Worm (Caenorhabditis elegans) whole organism, L1 larva: ENCODE results near the gene unc-79.

Experiments used
- C04F5.9 ChIP-seq: sonication (generic microtip); optimal IDR thresholded peaks from 2 replicates; lab custom pipeline; 2016; ENCODE audit warnings: missing genetic modification characterization, missing compliant biosample characterization
- C16A3.4 ChIP-seq: fragments of 150-350 bp; optimal IDR thresholded peaks from 2 replicates; lab custom pipeline; 2014; ENCODE audit warnings: missing biosample characterization, missing genetic modification characterization
- C34B4.2 ChIP-seq: sonication (generic microtip); optimal IDR thresholded peaks from 2 replicates; lab custom pipeline; 2017; ENCODE audit warnings: mild to moderate bottlenecking, missing genetic modification characterization, missing compliant biosample characterization
- aha-1 ChIP-seq: fragments of 150-350 bp; optimal IDR thresholded peaks from 2 replicates; lab custom pipeline; 2014; ENCODE audit warnings: missing biosample characterization, missing genetic modification characterization
- alr-1 ChIP-seq: fragments of 200-800 bp; sonication (Bioruptor generic); optimal IDR thresholded peaks from 2 replicates; lab custom pipeline; 2018; ENCODE audit warnings: borderline replicate concordance, mild to moderate bottlenecking, missing genetic modification characterization, missing compliant biosample characterization
- aly-2 ChIP-seq: fragments of 150-350 bp; optimal IDR thresholded peaks from 2 replicates; lab custom pipeline; 2014; ENCODE audit warnings: missing biosample characterization, missing genetic modification characterization
- ceh-63 ChIP-seq: fragments of 200-800 bp; sonication (Bioruptor generic); optimal IDR thresholded peaks from 2 replicates; lab custom pipeline; 2018; ENCODE audit warnings: mild to moderate bottlenecking, missing genetic modification characterization, missing compliant biosample characterization
- ceh-8 ChIP-seq: fragments of 200-800 bp; sonication (Bioruptor generic); optimal IDR thresholded peaks from 2 replicates; lab custom pipeline; 2018; ENCODE audit warnings: mild to moderate bottlenecking, missing genetic modification characterization, moderate library complexity, missing compliant biosample characterization
- ceh-88 ChIP-seq: fragments of 200-800 bp; sonication (Bioruptor generic); IDR thresholded peaks from 2 replicates; pipeline ENCODE4 v1.3.6; 2022; ENCODE audit warnings: missing genetic modification characterization, missing compliant biosample characterization
- ceh-90 ChIP-seq: sonication (generic microtip); optimal IDR thresholded peaks from 2 replicates; lab custom pipeline; 2016; ENCODE audit warnings: missing genetic modification characterization, missing compliant biosample characterization
- ces-1 ChIP-seq: fragments of 150-350 bp; optimal IDR thresholded peaks from 2 replicates; lab custom pipeline; 2014; ENCODE audit warnings: missing biosample characterization, missing genetic modification reagents, missing genetic modification characterization
- dsc-1 ChIP-seq: sonication (generic microtip); optimal IDR thresholded peaks from 2 replicates; lab custom pipeline; 2016; ENCODE audit warnings: mild to moderate bottlenecking, missing genetic modification characterization, missing compliant biosample characterization
- efl-1 ChIP-seq, 4 experiments: fragments of 150-350 bp; optimal IDR thresholded peaks in 3 of 4; peaks in 1 of 4; 1 replicate in 1 of 4; 2 replicates in 3 of 4; lab custom pipeline; 2014; ENCODE audit warnings: missing biosample characterization in 2 of 4, missing genetic modification characterization in 2 of 4, missing genetic modification reagents in 2 of 4
- efl-3 ChIP-seq: fragments of 200-800 bp; sonication (Bioruptor generic); optimal IDR thresholded peaks from 2 replicates; lab custom pipeline; 2018; ENCODE audit warnings: mild to moderate bottlenecking, missing genetic modification characterization, missing compliant biosample characterization
- egl-13 ChIP-seq: sonication (generic microtip); optimal IDR thresholded peaks from 2 replicates; lab custom pipeline; 2016; ENCODE audit warnings: missing genotype, missing genetic modification reagents, missing genetic modification characterization, missing compliant biosample characterization
- egl-27 ChIP-seq, 2 experiments: fragments of 150-350 bp in 1 of 2; sonication (generic microtip); optimal IDR thresholded peaks; 3 replicates each; lab custom pipeline; 2017 to 2018; ENCODE audit warnings: missing biosample characterization in 2 of 2, missing genetic modification characterization in 2 of 2, missing genetic modification reagents in 2 of 2
- elt-3 ChIP-seq, 6 experiments: fragments of 150-350 bp in 1 of 6; sonication (generic microtip); optimal IDR thresholded peaks; 2 replicates each; lab custom pipeline; 2017 to 2018; ENCODE audit warnings: missing biosample characterization in 6 of 6, missing genetic modification characterization in 6 of 6, inconsistent platforms in 1 of 6
- ets-5 ChIP-seq: fragments of 200-800 bp; sonication (Bioruptor generic); IDR thresholded peaks from 2 replicates; pipeline ENCODE4 v1.3.6; 2022; ENCODE audit warnings: missing genetic modification characterization, missing compliant biosample characterization
- fkh-4 ChIP-seq: sonication (generic microtip); optimal IDR thresholded peaks from 2 replicates; lab custom pipeline; 2016; ENCODE audit warnings: missing compliant biosample characterization, missing genetic modification characterization, borderline replicate concordance
- fkh-8 ChIP-seq: sonication (generic microtip); optimal IDR thresholded peaks from 2 replicates; lab custom pipeline; 2016; ENCODE audit warnings: mild to moderate bottlenecking, missing genetic modification characterization, missing compliant biosample characterization
- fos-1 ChIP-seq: fragments of 150-350 bp; optimal IDR thresholded peaks from 2 replicates; lab custom pipeline; 2014; ENCODE audit warnings: missing biosample characterization, missing genetic modification characterization
- grh-1 ChIP-seq: fragments of 200-800 bp; sonication (Bioruptor generic); IDR thresholded peaks from 2 replicates; pipeline ENCODE4 v1.3.6; 2022; ENCODE audit warnings: missing genetic modification reagents, missing genetic modification characterization, missing compliant biosample characterization
- hlh-4 ChIP-seq: sonication (generic microtip); optimal IDR thresholded peaks from 2 replicates; lab custom pipeline; 2016; ENCODE audit warnings: mild to moderate bottlenecking, missing genetic modification characterization, missing compliant biosample characterization
- hpl-2 ChIP-seq: fragments of 150-350 bp; optimal IDR thresholded peaks from 2 replicates; lab custom pipeline; 2014; ENCODE audit warnings: missing biosample characterization, missing genetic modification reagents, missing genetic modification characterization
- irx-1 ChIP-seq: sonication (generic microtip); optimal IDR thresholded peaks from 2 replicates; lab custom pipeline; 2016; ENCODE audit warnings: missing genetic modification characterization, missing compliant biosample characterization
- jun-1 ChIP-seq: fragments of 150-350 bp; optimal IDR thresholded peaks from 2 replicates; lab custom pipeline; 2014; ENCODE audit warnings: missing biosample characterization, missing genetic modification reagents, missing genetic modification characterization
- lin-13 ChIP-seq: fragments of 150-350 bp; optimal IDR thresholded peaks from 2 replicates; lab custom pipeline; 2014; ENCODE audit warnings: missing biosample characterization, missing genetic modification reagents, missing genetic modification characterization
- lin-14 ChIP-seq: fragments of 200-800 bp; sonication (Bioruptor generic); optimal IDR thresholded peaks from 2 replicates; lab custom pipeline; 2018; ENCODE audit warnings: mild to moderate bottlenecking, missing genetic modification characterization, moderate library complexity, missing compliant biosample characterization
- lin-15B ChIP-seq: fragments of 150-350 bp; sonication (generic microtip); optimal IDR thresholded peaks from 3 replicates; lab custom pipeline; 2014; ENCODE audit warnings: missing biosample characterization, missing genetic modification characterization
- lin-39 ChIP-seq: fragments of 150-350 bp; optimal IDR thresholded peaks from 2 replicates; lab custom pipeline; 2014; ENCODE audit warnings: missing biosample characterization, missing genetic modification reagents, missing genetic modification characterization
- lir-3 ChIP-seq: sonication (generic microtip); optimal IDR thresholded peaks from 2 replicates; lab custom pipeline; 2016; ENCODE audit warnings: mild to moderate bottlenecking, missing genetic modification characterization, moderate library complexity, missing compliant biosample characterization; ENCODE audit not compliant: poor library complexity
- mdl-1 ChIP-seq, 2 experiments: fragments of 150-350 bp; optimal IDR thresholded peaks; 2 replicates each; lab custom pipeline; 2014 to 2017; ENCODE audit warnings: missing biosample characterization in 2 of 2, missing genetic modification characterization in 2 of 2, inconsistent platforms in 1 of 2
- mep-1 ChIP-seq: fragments of 150-350 bp; optimal IDR thresholded peaks from 2 replicates; lab custom pipeline; 2014; ENCODE audit warnings: missing biosample characterization, missing genetic modification characterization
- nhr-12 ChIP-seq: sonication (generic microtip); optimal IDR thresholded peaks from 2 replicates; lab custom pipeline; 2017; ENCODE audit warnings: missing biosample characterization, missing genetic modification characterization
- nhr-19 ChIP-seq: fragments of 200-800 bp; sonication (Bioruptor generic); conservative IDR thresholded peaks from 2 replicates; pipeline ENCODE4 v1.3.6; 2022; ENCODE audit warnings: missing genetic modification characterization, missing compliant biosample characterization
- nhr-20 ChIP-seq: sonication (generic microtip); optimal IDR thresholded peaks from 2 replicates; lab custom pipeline; 2016; ENCODE audit warnings: mild to moderate bottlenecking, missing genetic modification characterization, missing compliant biosample characterization
- nhr-237 ChIP-seq: fragments of 150-350 bp; optimal IDR thresholded peaks from 2 replicates; lab custom pipeline; 2014; ENCODE audit warnings: missing biosample characterization, missing genetic modification characterization
- nhr-28 ChIP-seq: fragments of 150-350 bp; optimal IDR thresholded peaks from 2 replicates; lab custom pipeline; 2014; ENCODE audit warnings: missing biosample characterization, missing genetic modification characterization
- nhr-47 ChIP-seq: sonication (generic microtip); optimal IDR thresholded peaks from 2 replicates; lab custom pipeline; 2016; ENCODE audit warnings: mild to moderate bottlenecking, missing genetic modification characterization, moderate library complexity, missing compliant biosample characterization
- nhr-76 ChIP-seq: sonication (generic microtip); optimal IDR thresholded peaks from 2 replicates; lab custom pipeline; 2017; ENCODE audit warnings: missing biosample characterization, missing genetic modification characterization
- nhr-77 ChIP-seq: fragments of 150-350 bp; optimal IDR thresholded peaks from 2 replicates; lab custom pipeline; 2014; ENCODE audit warnings: missing biosample characterization, missing genetic modification characterization
- nhr-90 ChIP-seq: sonication (generic microtip); optimal IDR thresholded peaks from 2 replicates; lab custom pipeline; 2016; ENCODE audit warnings: mild to moderate bottlenecking, missing genetic modification characterization, missing compliant biosample characterization; ENCODE audit not compliant: poor library complexity
- pag-3 ChIP-seq: sonication (generic microtip); optimal IDR thresholded peaks from 2 replicates; lab custom pipeline; 2017; ENCODE audit warnings: missing genetic modification characterization, mild to moderate bottlenecking, missing compliant biosample characterization, antibody characterized with exemption, borderline replicate concordance; ENCODE audit not compliant: insufficient read depth
- pqm-1 ChIP-seq: sonication (generic microtip); optimal IDR thresholded peaks from 3 replicates; lab custom pipeline; 2017; ENCODE audit warnings: missing biosample characterization, missing genetic modification characterization
- skn-1 ChIP-seq: fragments of 150-350 bp; optimal IDR thresholded peaks from 2 replicates; lab custom pipeline; 2014; ENCODE audit warnings: missing biosample characterization, missing genetic modification characterization
- swsn-7 ChIP-seq: sonication (generic microtip); optimal IDR thresholded peaks from 2 replicates; lab custom pipeline; 2016; ENCODE audit warnings: missing genetic modification characterization, missing compliant biosample characterization
- tbx-2 ChIP-seq: sonication (generic microtip); optimal IDR thresholded peaks from 2 replicates; lab custom pipeline; 2016; ENCODE audit warnings: missing genetic modification characterization, missing compliant biosample characterization
- tlp-1 ChIP-seq: fragments of 150-350 bp; optimal IDR thresholded peaks from 2 replicates; lab custom pipeline; 2014; ENCODE audit warnings: missing biosample characterization, missing genetic modification characterization
- unc-86 ChIP-seq: sonication (generic microtip); optimal IDR thresholded peaks from 2 replicates; lab custom pipeline; 2016; ENCODE audit warnings: missing genetic modification characterization, missing compliant biosample characterization
- xbp-1 ChIP-seq: sonication (generic microtip); optimal IDR thresholded peaks from 2 replicates; lab custom pipeline; 2016; ENCODE audit warnings: missing genetic modification characterization, missing compliant biosample characterization
- zag-1 ChIP-seq: fragments of 150-350 bp; optimal IDR thresholded peaks from 2 replicates; lab custom pipeline; 2014; ENCODE audit warnings: missing biosample characterization, missing genetic modification characterization
- zip-4 ChIP-seq: fragments of 200-800 bp; sonication (Bioruptor generic); optimal IDR thresholded peaks from 2 replicates; lab custom pipeline; 2018; ENCODE audit warnings: mild to moderate bottlenecking, missing genetic modification characterization, moderate library complexity, missing compliant biosample characterization
- ztf-4 ChIP-seq: fragments of 150-350 bp; optimal IDR thresholded peaks from 2 replicates; lab custom pipeline; 2014; ENCODE audit warnings: missing biosample characterization, missing genetic modification characterization

The unc-79 gene

DNA sequence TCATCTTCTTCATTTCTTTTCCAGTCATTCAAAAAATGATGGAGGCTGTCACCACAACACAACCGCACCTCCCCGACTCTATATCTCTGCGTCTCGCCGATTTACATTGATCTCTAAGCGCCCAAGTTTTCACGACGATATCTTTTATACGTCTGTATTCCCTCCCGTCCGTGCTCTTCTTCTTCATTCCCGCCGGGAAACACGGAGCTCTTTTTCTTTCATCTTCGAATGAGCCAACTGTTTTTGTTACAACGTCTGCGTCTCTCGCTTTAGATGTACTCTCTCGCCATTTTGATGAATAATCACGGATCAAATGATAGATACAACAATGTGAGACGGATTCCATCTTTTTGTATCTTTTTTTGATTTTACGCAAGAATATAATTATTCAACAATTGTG, 47.2 kb downstream of the unc-79 start (continued):
- TF ChIP-seq alr-1 (no peak), nhr-19 (GFP tag; lab: Robert Waterston, UW) (peak; percentile 59), nhr-47 (tag; lab: Kevin White, UChicago) (peak; percentile 10), ceh-88 (no peak), lin-39 (tag; lab: Kevin White, UChicago) (peak; percentile 0), efl-1 (optimal IDR thresholded peaks at IDR 0.05; lab: Kevin White, UChicago) (peak in 1 of 2 experiments; percentile 34), efl-1 (GFP tag; optimal IDR thresholded peaks at IDR 0.05 in 1 of 2; lab: Kevin White, UChicago) (peak in 1 of 2 experiments; percentile 90), ces-1 (no peak), xbp-1 (tag; lab: Kevin White, UChicago) (peak; percentile 34), nhr-76 (no peak), lin-14 (GFP tag; lab: Kevin White, UChicago) (peak; percentile 69), swsn-7 (tag; lab: Kevin White, UChicago) (peak; percentile 47), fkh-4 (no peak), hpl-2 (GFP tag; lab: Kevin White, UChicago) (no peak), zag-1 (tag; lab: Kevin White, UChicago) (no peak), ceh-63 (GFP tag; lab: Kevin White, UChicago) (no peak), lin-15B (no peak), fos-1 (tag; lab: Kevin White, UChicago) (no peak), nhr-77 (tag; lab: Kevin White, UChicago) (no peak), fkh-8 (tag; lab: Kevin White, UChicago) (no peak), zip-4 (GFP tag; lab: Kevin White, UChicago) (no peak), skn-1 (tag; lab: Kevin White, UChicago) (no peak), irx-1 (no peak), pag-3 (tag; lab: Kevin White, UChicago) (no peak), tbx-2 (tag; lab: Kevin White, UChicago) (peak; percentile 27), ztf-4 (no peak), lin-13 (no peak), nhr-90 (tag; lab: Kevin White, UChicago) (no peak), dsc-1 (tag; lab: Kevin White, UChicago) (no peak), jun-1 (tag; lab: Kevin White, UChicago) (no peak), hlh-4 (no peak), lir-3 (tag; lab: Kevin White, UChicago) (peak; percentile 2), nhr-237 (tag; lab: Kevin White, UChicago) (no peak), unc-86 (tag; lab: Kevin White, UChicago) (no peak), ceh-90 (tag; lab: Kevin White, UChicago) (no peak), tlp-1 (tag; lab: Kevin White, UChicago) (no peak), ets-5 (no peak), aha-1 (tag; lab: Kevin White, UChicago) (no peak), egl-13 (tag; lab: Kevin White, UChicago) (no peak), nhr-12 (tag; lab: Kevin White, UChicago) (no peak), mep-1 (tag; lab: Kevin White, UChicago) (peak; percentile 28), C04F5.9 (tag; lab: Kevin White, UChicago) (no peak), C34B4.2 (no peak), aly-2 (no peak), pqm-1 (tag; lab: Kevin White, UChicago) (no peak), mdl-1 (tag; optimal IDR thresholded peaks at IDR 0.05; lab: Kevin White, UChicago) (no peak), efl-3 (GFP tag; lab: Kevin White, UChicago) (no peak), ceh-8 (GFP tag; lab: Kevin White, UChicago) (no peak), egl-27 (tag; optimal IDR thresholded peaks at IDR 0.05; lab: Kevin White, UChicago) (no peak), C16A3.4 (tag; lab: Kevin White, UChicago) (no peak), elt-3 (tag; optimal IDR thresholded peaks at IDR 0.05; lab: Kevin White, UChicago) (no peak), nhr-28 (tag; lab: Kevin White, UChicago) (no peak), nhr-20 (tag; lab: Kevin White, UChicago) (peak; percentile 54), grh-1 (GFP tag; lab: Robert Waterston, UW) (no peak)
